Worm (Caenorhabditis elegans): ENCODE results near the gene cnc-4.

Gene cnc-4

ce11 chrV:1474486-1475125 is 27.6 kb downstream of the cnc-4 start, which contains the start of the genes F53E2.2 and unc-60 (continued):
- TF ChIP-seq unc-3 (GFP tag; conservative IDR thresholded peaks at IDR 0.05): no peak
- TF ChIP-seq unc-3 (tag; optimal IDR thresholded peaks at IDR 0.05): no peak
- TF ChIP-seq zip-5 (tag; optimal IDR thresholded peaks at IDR 0.05): no peak
- TF ChIP-seq C08G9.2 (tag; optimal IDR thresholded peaks at IDR 0.05): peak; percentile 75
- TF ChIP-seq ceh-34 (tag; optimal IDR thresholded peaks at IDR 0.05): peak; percentile 89
- no peak for TF ChIP-seq sox-4 (tag; optimal IDR thresholded peaks at IDR 0.05)
- peak; percentile 90 for TF ChIP-seq unc-55 (GFP tag; optimal IDR thresholded peaks at IDR 0.05)
- TF ChIP-seq nhr-232 (tag; optimal IDR thresholded peaks at IDR 0.05): no peak
- TF ChIP-seq ztf-16 (tag; optimal IDR thresholded peaks at IDR 0.05): peak; percentile 28
- TF ChIP-seq hlh-8 (tag; optimal IDR thresholded peaks at IDR 0.05): peak; percentile 16
- no peak for TF ChIP-seq madf-2 (tag; optimal IDR thresholded peaks at IDR 0.05)
- no peak for TF ChIP-seq K02D7.2 (tag; optimal IDR thresholded peaks at IDR 0.05)
- TF ChIP-seq F13H6.1 (tag; optimal IDR thresholded peaks at IDR 0.05): peak; percentile 72
- no peak for TF ChIP-seq K09A11.1 (tag; optimal IDR thresholded peaks at IDR 0.05; ENCODE audit: insufficient read depth)
- TF ChIP-seq odd-2 (tag; optimal IDR thresholded peaks at IDR 0.05): no peak
- TF ChIP-seq fkh-6 (tag; optimal IDR thresholded peaks at IDR 0.05): peak; percentile 60
- TF ChIP-seq hlh-6 (tag; optimal IDR thresholded peaks at IDR 0.05): peak; percentile 2
- peak; percentile 25 for TF ChIP-seq elt-2 (tag; optimal IDR thresholded peaks at IDR 0.05)
- peak; percentile 42 for TF ChIP-seq ceh-2 (tag; optimal IDR thresholded peaks at IDR 0.05)
- no peak for TF ChIP-seq Y22D7AL.16 (tag; optimal IDR thresholded peaks at IDR 0.05)
- TF ChIP-seq ceh-19 (GFP tag; optimal IDR thresholded peaks at IDR 0.05): no peak
- peak; percentile 64 for TF ChIP-seq syd-9 (tag; optimal IDR thresholded peaks at IDR 0.05)
- TF ChIP-seq ttx-3 (tag; optimal IDR thresholded peaks at IDR 0.05): no peak
- TF ChIP-seq pax-1 (tag; optimal IDR thresholded peaks at IDR 0.05): no peak
- peak; percentile 78 for TF ChIP-seq ceh-18 (tag; optimal IDR thresholded peaks at IDR 0.05)
- no peak for TF ChIP-seq pha-2 (tag; optimal IDR thresholded peaks at IDR 0.05)
- no peak for TF ChIP-seq elt-4 (tag; optimal IDR thresholded peaks at IDR 0.05)

ce11 chrV:1476284-1476792 is 29.3 kb downstream of the cnc-4 start:
- TF ChIP-seq ceh-18 (tag; optimal IDR thresholded peaks at IDR 0.05): no peak
- TF ChIP-seq C08G9.2 (tag; optimal IDR thresholded peaks at IDR 0.05): no peak
- TF ChIP-seq ceh-24 (tag; optimal IDR thresholded peaks at IDR 0.05): no peak
- no peak for TF ChIP-seq ceh-19 (GFP tag; optimal IDR thresholded peaks at IDR 0.05)
- TF ChIP-seq ama-1 (optimal IDR thresholded peaks at IDR 0.05): no peak
- TF ChIP-seq ceh-45 (GFP tag; IDR thresholded peaks at IDR 0.05): no peak
- TF ChIP-seq ceh-6 (GFP tag; optimal IDR thresholded peaks at IDR 0.05): no peak
- TF ChIP-seq T23F11.4 (GFP tag; optimal IDR thresholded peaks at IDR 0.05): no peak
- no peak for TF ChIP-seq tbx-7 (tag; optimal IDR thresholded peaks at IDR 0.05)
- TF ChIP-seq elt-4 (tag; optimal IDR thresholded peaks at IDR 0.05): no peak
- no peak for TF ChIP-seq Y22D7AL.16 (tag; optimal IDR thresholded peaks at IDR 0.05)
- no peak for TF ChIP-seq syd-9 (tag; optimal IDR thresholded peaks at IDR 0.05)
- TF ChIP-seq madf-2 (tag; optimal IDR thresholded peaks at IDR 0.05): no peak

- TF ChIP-seq ceh-22 (tag; optimal IDR thresholded peaks at IDR 0.05) (no peak), nfya-1 (tag; optimal IDR thresholded peaks at IDR 0.05) (no peak)
Observed at ce11 chrV:1476841-1477240, 29.8 kb downstream of the cnc-4 start.

ce11 chrV:1480841-1481240 is 33.8 kb downstream of the cnc-4 start:
- TF ChIP-seq ceh-18 (tag; optimal IDR thresholded peaks at IDR 0.05) (peak; percentile 60), ahr-1 (tag; optimal IDR thresholded peaks at IDR 0.05) (no peak)
